Fruit fly (Drosophila melanogaster): ENCODE measurements around the gene CG5500.

Gene CG5500

dm6 chr3R:26875544-26876027 is 844 bp upstream of the CG5500 start, which contains the start of gene Rb97D:
Gene Rb97D, minus strand, starts transcription at chr3R:26875742.
- peak; percentile 73 for TF ChIP-seq Hr83 (GFP tag; optimal IDR thresholded peaks at IDR 0.05; ENCODE audit: poor library complexity, severe bottlenecking)
- TF ChIP-seq Sp1 (GFP tag; optimal IDR thresholded peaks at IDR 0.05) = peak; percentile 71
- peak; percentile 82 for TF ChIP-seq Hnf4 (GFP tag; optimal IDR thresholded peaks at IDR 0.05)
- peak; percentile 37 for TF ChIP-seq sv (GFP tag; optimal IDR thresholded peaks at IDR 0.05)
- TF ChIP-seq Mio (GFP tag; optimal IDR thresholded peaks at IDR 0.05) = no peak
- peak; percentile 81 for TF ChIP-seq woc (GFP tag; optimal IDR thresholded peaks at IDR 0.05)
- TF ChIP-seq Hr78 (GFP tag; optimal IDR thresholded peaks at IDR 0.05) = no peak
- no peak for TF ChIP-seq pan (optimal IDR thresholded peaks at IDR 0.05)
- TF ChIP-seq br (GFP tag; optimal IDR thresholded peaks at IDR 0.05) = peak; percentile 69
- peak; percentile 34 for TF ChIP-seq psq (GFP tag; optimal IDR thresholded peaks at IDR 0.05)
- TF ChIP-seq Myc (optimal IDR thresholded peaks at IDR 0.05) = no peak
- TF ChIP-seq foxo (GFP tag; optimal IDR thresholded peaks at IDR 0.05) = peak in 1 of 2 experiments; percentile 80
- peak; percentile 70 for TF ChIP-seq ey (GFP tag; optimal IDR thresholded peaks at IDR 0.05)
- TF ChIP-seq Rel (GFP tag; optimal IDR thresholded peaks at IDR 0.05) = no peak
- TF ChIP-seq Rel (tag; optimal IDR thresholded peaks at IDR 0.05) = peak; percentile 97
- peak; percentile 82 for TF ChIP-seq HLH106 (tag; optimal IDR thresholded peaks at IDR 0.05)
- peak; percentile 75 for TF ChIP-seq fru (GFP tag; optimal IDR thresholded peaks at IDR 0.05)
- peak; percentile 67 for TF ChIP-seq OdsH (GFP tag; optimal IDR thresholded peaks at IDR 0.05)
- TF ChIP-seq N (GFP tag; optimal IDR thresholded peaks at IDR 0.05) = no peak
- peak; percentile 62 for TF ChIP-seq Jra (GFP tag; optimal IDR thresholded peaks at IDR 0.05)
- TF ChIP-seq h (GFP tag; optimal IDR thresholded peaks at IDR 0.05) = peak; percentile 84
- peak; percentile 64 for TF ChIP-seq CG9705 (GFP tag; optimal IDR thresholded peaks at IDR 0.05)
- TF ChIP-seq dl (GFP tag; optimal IDR thresholded peaks at IDR 0.05; ENCODE audit: insufficient read depth in 1 of 2, partially characterized antibody in 2 of 2) = no peak
- TF ChIP-seq dsf (GFP tag; optimal IDR thresholded peaks at IDR 0.05; ENCODE audit: borderline replicate concordance) = peak; percentile 28
- peak; percentile 63 for TF ChIP-seq dmrt93B (GFP tag; optimal IDR thresholded peaks at IDR 0.05)
- peak; percentile 36 for TF ChIP-seq CG32264 (GFP tag; optimal IDR thresholded peaks at IDR 0.05)
- TF ChIP-seq CrebA (GFP tag; optimal IDR thresholded peaks at IDR 0.05; ENCODE audit: borderline replicate concordance) = no peak
- TF ChIP-seq rgr (GFP tag; optimal IDR thresholded peaks at IDR 0.05) = peak; percentile 79

DNA sequence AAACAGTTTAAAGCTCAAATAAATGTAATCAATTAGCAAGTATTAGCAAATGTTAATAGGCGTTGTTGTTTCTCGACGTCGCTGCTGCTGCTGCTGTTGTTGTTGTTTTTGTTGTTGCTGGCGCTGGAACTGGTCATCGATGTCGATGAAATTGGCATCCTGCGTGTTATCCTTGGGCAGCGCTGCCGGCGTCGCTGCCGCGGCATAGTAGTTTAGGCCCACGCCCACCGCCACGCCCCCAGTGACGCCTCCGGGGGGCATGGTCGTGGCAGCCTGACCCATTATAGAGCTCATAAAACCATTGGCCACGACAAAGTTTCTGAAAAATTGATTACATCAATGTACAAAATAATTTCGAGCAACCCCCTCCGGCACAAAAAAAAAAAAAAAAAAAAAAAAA is 421 bp downstream of the CG5500 start:
- TF ChIP-seq Hr78 (GFP tag; optimal IDR thresholded peaks at IDR 0.05) = no peak
- no peak for TF ChIP-seq Vsx2 (GFP tag; optimal IDR thresholded peaks at IDR 0.05; ENCODE audit: partially characterized antibody)
- no peak for TF ChIP-seq Abd-B (GFP tag; optimal IDR thresholded peaks at IDR 0.05)
- no peak for TF ChIP-seq jim (GFP tag; optimal IDR thresholded peaks at IDR 0.05)
- no peak for TF ChIP-seq dsf (GFP tag; optimal IDR thresholded peaks at IDR 0.05; ENCODE audit: borderline replicate concordance)
- TF ChIP-seq Sp1 (GFP tag; optimal IDR thresholded peaks at IDR 0.05) = no peak
- TF ChIP-seq Myc (optimal IDR thresholded peaks at IDR 0.05) = no peak
- no peak for TF ChIP-seq lola (GFP tag; optimal IDR thresholded peaks at IDR 0.05)
- no peak for TF ChIP-seq dl (GFP tag; optimal IDR thresholded peaks at IDR 0.05; ENCODE audit: insufficient read depth in 1 of 2, partially characterized antibody in 2 of 2)
- no peak for TF ChIP-seq tai (GFP tag; optimal IDR thresholded peaks at IDR 0.05)
- no peak for TF ChIP-seq OdsH (GFP tag; optimal IDR thresholded peaks at IDR 0.05)
- no peak for TF ChIP-seq CrebA (GFP tag; optimal IDR thresholded peaks at IDR 0.05; ENCODE audit: borderline replicate concordance)
- no peak for TF ChIP-seq Mio (GFP tag; optimal IDR thresholded peaks at IDR 0.05)
- no peak for TF ChIP-seq HLH106 (tag; optimal IDR thresholded peaks at IDR 0.05)
- no peak for TF ChIP-seq CG9705 (GFP tag; optimal IDR thresholded peaks at IDR 0.05)
- TF ChIP-seq brk (GFP tag; optimal IDR thresholded peaks at IDR 0.05) = no peak
- TF ChIP-seq usp (GFP tag; optimal IDR thresholded peaks at IDR 0.05) = no peak
- TF ChIP-seq Hr83 (GFP tag; optimal IDR thresholded peaks at IDR 0.05; ENCODE audit: poor library complexity, severe bottlenecking) = no peak

DNA sequence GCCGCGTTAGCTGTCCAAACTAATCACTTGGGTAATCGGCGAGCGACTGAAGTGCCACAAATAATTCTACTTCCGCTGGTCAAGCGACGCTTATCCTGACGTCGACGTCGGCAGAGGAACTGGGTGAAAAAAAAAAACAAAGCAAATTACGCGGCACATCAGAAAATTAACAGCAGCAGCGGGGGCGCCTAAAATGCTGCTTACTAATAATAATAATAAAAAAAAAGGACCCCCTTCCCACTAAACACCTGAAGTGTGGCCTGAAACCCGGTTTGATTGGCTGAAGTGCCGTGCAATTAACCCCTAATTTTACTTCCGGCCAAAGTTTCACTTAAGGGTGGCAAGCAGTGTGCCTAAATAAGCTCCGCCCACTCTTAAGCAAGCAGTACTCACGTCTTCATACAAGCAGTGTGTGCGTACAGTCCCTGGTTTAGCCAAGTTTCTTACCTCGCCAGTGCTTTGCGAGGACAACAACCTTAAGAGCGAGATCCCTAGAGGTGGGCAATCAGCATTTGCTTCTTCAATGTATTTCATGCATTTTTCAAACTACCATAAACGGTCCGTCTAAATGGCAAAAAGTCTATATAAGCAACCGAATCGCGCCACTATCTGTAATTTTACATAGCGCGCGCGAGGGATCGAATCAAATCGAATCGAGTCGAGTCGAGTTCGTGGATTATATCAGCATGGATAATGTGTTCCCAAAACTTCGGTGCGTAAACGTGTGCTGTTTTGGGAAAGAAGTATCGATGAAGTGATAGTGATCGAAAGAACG is 4.9 kb downstream of the CG5500 start, which contains the start of the genes ro and T48:
ro (minus strand) TSS at position 51 of the 775 bp plus-strand sequence.
T48 (plus strand) TSS at position 614 of the 775 bp plus-strand sequence.
- TF ChIP-seq OdsH (GFP tag; optimal IDR thresholded peaks at IDR 0.05) (peak; percentile 30), dmrt93B (GFP tag; optimal IDR thresholded peaks at IDR 0.05) (no peak), HLH106 (tag; optimal IDR thresholded peaks at IDR 0.05) (peak; percentile 28), Jra (GFP tag; optimal IDR thresholded peaks at IDR 0.05) (no peak), CG32264 (GFP tag; optimal IDR thresholded peaks at IDR 0.05) (no peak), CrebA (GFP tag; optimal IDR thresholded peaks at IDR 0.05; ENCODE audit: borderline replicate concordance) (no peak), CG9705 (GFP tag; optimal IDR thresholded peaks at IDR 0.05) (no peak), h (GFP tag; optimal IDR thresholded peaks at IDR 0.05) (peak; percentile 27), Dif (GFP tag; optimal IDR thresholded peaks at IDR 0.05; ENCODE audit: partially characterized antibody) (peak; percentile 5), Hnf4 (GFP tag; optimal IDR thresholded peaks at IDR 0.05) (peak; percentile 11), jim (GFP tag; optimal IDR thresholded peaks at IDR 0.05) (no peak), usp (GFP tag; optimal IDR thresholded peaks at IDR 0.05) (no peak), ey (GFP tag; optimal IDR thresholded peaks at IDR 0.05) (no peak), sv (GFP tag; optimal IDR thresholded peaks at IDR 0.05) (no peak), Sp1 (GFP tag; optimal IDR thresholded peaks at IDR 0.05) (no peak), woc (GFP tag; optimal IDR thresholded peaks at IDR 0.05) (no peak), foxo (GFP tag; optimal IDR thresholded peaks at IDR 0.05) (peak in 1 of 2 experiments; percentile 22), br (GFP tag; optimal IDR thresholded peaks at IDR 0.05) (no peak), lola (GFP tag; optimal IDR thresholded peaks at IDR 0.05) (no peak), Myc (optimal IDR thresholded peaks at IDR 0.05) (peak; percentile 63), rgr (GFP tag; optimal IDR thresholded peaks at IDR 0.05) (peak; percentile 32), Mio (GFP tag; optimal IDR thresholded peaks at IDR 0.05) (no peak), Vsx2 (GFP tag; optimal IDR thresholded peaks at IDR 0.05; ENCODE audit: partially characterized antibody) (no peak), brk (GFP tag; optimal IDR thresholded peaks at IDR 0.05) (no peak), dl (GFP tag; optimal IDR thresholded peaks at IDR 0.05; ENCODE audit: insufficient read depth in 1 of 2, partially characterized antibody in 2 of 2) (no peak), N (GFP tag; optimal IDR thresholded peaks at IDR 0.05) (peak; percentile 32), GATAd (GFP tag; optimal IDR thresholded peaks at IDR 0.05) (peak; percentile 1), psq (GFP tag; optimal IDR thresholded peaks at IDR 0.05) (peak; percentile 15), fru (GFP tag; optimal IDR thresholded peaks at IDR 0.05) (peak; percentile 39), pan (optimal IDR thresholded peaks at IDR 0.05) (no peak), Rel (GFP tag; optimal IDR thresholded peaks at IDR 0.05) (no peak), Rel (tag; optimal IDR thresholded peaks at IDR 0.05) (peak; percentile 13), tai (GFP tag; optimal IDR thresholded peaks at IDR 0.05) (no peak)

Measured in whole organism, wandering third instar larva.